Worm (Caenorhabditis elegans) whole organism, dauer: ENCODE measurements around the gene ets-5.

Experiments used
- unc-62 ChIP-seq: sonication (generic microtip); optimal IDR thresholded peaks from 2 replicates; lab custom pipeline; 2017; ENCODE audit warnings: missing biosample characterization, missing genetic modification reagents, missing genetic modification characterization

ets-5 gene

ce11 chrX:5106187-5106694 lies 21.9 kb upstream of the ets-5 start:
- TF ChIP-seq unc-62 (GFP tag; lab: Kevin White, UChicago), result no peak

DNA sequence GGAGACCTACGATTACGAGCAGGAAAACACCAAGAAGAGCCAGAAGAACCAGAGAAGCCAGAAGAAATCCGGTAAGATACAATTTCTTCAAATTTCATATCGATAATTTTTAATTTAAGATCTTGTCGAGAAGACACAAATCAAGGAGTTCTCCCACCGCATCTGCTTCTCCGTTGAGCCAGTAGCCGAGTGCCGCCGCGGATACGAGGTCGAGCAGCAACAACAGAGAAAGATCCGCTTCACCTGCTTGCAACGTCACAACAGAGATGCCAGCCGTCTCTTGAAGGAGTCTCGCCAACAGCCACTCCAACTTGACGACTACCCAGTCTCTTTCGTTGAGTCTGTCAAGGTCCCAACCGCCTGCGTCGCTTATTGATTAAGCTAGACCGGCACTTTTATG lies 21.4 kb upstream of the ets-5 start:
- TF ChIP-seq unc-62 (GFP tag; lab: Kevin White, UChicago), result no peak

DNA sequence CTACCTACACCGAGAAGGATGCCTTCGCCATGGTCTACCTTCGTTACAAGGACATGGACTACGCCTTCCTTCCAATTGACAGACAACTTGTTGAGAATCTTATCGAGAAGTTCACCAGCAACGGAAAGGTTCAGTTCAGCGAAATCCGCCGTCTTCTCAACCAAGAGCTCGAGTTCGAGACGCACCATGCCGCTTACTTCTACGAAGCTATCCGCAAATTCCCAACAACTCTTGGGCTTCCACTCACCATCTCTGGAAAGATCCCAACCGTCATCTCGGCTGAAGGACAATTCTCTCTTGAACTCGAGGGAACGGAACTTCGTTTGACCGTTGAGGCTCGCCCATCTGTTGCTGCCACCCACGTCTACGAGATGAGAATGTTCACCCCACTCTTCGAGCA lies 19.1 kb upstream of the ets-5 start:
- TF ChIP-seq unc-62 (GFP tag; lab: Kevin White, UChicago), result no peak

DNA sequence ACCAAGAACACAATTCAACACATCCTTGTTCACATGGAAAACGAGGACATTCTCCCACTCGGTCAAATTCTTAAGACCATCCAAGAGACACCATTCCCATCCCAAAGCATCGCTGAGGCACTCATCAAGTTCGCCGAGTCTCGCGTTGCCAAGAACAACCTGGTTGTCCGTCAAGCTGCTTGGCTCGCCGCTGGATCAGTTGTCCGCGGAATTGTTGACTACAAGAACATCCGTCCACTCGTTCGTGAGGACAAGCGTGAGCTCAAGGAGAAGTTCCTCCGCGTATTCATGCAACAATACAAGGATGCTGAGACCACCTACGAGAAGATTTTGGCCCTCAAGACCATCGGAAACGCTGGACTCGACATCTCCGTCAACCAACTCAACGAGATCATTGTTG lies 18.0 kb upstream of the ets-5 start:
- no peak for TF ChIP-seq unc-62 (GFP tag; lab: Kevin White, UChicago)

- TF ChIP-seq unc-62 (GFP tag; lab: Kevin White, UChicago), result no peak
Measured at ce11 chrX:5100738-5101379, 16.5 kb upstream of the ets-5 start, which contains the start of gene vit-2. TSS of gene vit-2 (plus strand) at chrX:5101042.

- TF ChIP-seq unc-62 (GFP tag; lab: Kevin White, UChicago), result no peak
Measured at ce11 chrX:5098935-5099334, 14.6 kb upstream of the ets-5 start.

DNA sequence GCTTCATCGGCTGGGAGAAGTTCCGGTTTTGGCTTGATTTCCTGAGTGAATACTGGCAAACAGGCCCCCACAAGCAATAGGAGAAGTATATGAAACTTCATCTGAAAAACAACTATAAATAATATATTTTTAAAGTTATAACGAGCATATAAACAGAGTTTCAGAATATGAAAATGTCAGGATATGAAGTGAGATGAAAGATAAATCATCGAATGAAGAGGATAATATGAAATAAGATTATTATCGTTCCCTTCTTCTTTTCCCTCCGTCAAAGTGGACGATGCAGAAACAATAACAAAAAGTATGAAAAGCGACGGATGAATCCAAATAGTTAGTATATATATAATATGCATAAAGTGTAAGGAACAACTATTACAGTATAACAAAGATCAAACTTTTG lies 12.6 kb upstream of the ets-5 start, which contains the start of gene acn-1:
acn-1 (minus strand) TSS at position 101 of the 400 bp plus-strand sequence.
- TF ChIP-seq unc-62 (GFP tag; lab: Kevin White, UChicago), result no peak

- TF ChIP-seq unc-62 (GFP tag; lab: Kevin White, UChicago), result no peak
Measured at ce11 chrX:5093997-5094396, 9.7 kb upstream of the ets-5 start.

ce11 chrX:5087366-5087891 lies 3.1 kb upstream of the ets-5 start, which contains the start of gene pnk-4:
TSS of gene pnk-4 (plus strand) at chrX:5087841.
- TF ChIP-seq unc-62 (GFP tag; lab: Kevin White, UChicago), result no peak

ce11 chrX:5086212-5086611 lies 1.9 kb upstream of the ets-5 start:
- no peak for TF ChIP-seq unc-62 (GFP tag; lab: Kevin White, UChicago)

ce11 chrX:5085465-5085864 lies 1.1 kb upstream of the ets-5 start:
- no peak for TF ChIP-seq unc-62 (GFP tag; lab: Kevin White, UChicago)

ce11 chrX:5084080-5084479 lies 246 bp downstream of the ets-5 start:
- TF ChIP-seq unc-62 (GFP tag; lab: Kevin White, UChicago), result no peak

DNA sequence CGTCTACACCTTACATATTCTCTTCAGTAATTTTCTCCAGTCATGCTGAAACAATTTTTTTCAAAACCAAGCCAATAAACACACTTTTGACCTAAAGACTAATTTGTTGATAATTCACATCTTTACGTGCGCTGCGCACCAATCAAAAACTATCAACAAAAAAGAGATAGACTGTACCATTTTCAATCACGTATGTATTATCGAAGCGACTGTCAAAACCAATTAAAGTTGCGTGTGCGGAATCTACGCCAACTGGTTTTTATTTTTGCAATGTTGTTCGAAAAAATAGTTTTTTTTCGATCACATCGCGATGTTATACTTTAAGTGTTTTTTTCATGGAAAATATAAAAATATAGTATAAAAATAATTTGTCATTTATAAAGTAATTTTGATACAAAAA lies 5.0 kb downstream of the ets-5 start:
- TF ChIP-seq unc-62 (GFP tag; lab: Kevin White, UChicago), result no peak

DNA sequence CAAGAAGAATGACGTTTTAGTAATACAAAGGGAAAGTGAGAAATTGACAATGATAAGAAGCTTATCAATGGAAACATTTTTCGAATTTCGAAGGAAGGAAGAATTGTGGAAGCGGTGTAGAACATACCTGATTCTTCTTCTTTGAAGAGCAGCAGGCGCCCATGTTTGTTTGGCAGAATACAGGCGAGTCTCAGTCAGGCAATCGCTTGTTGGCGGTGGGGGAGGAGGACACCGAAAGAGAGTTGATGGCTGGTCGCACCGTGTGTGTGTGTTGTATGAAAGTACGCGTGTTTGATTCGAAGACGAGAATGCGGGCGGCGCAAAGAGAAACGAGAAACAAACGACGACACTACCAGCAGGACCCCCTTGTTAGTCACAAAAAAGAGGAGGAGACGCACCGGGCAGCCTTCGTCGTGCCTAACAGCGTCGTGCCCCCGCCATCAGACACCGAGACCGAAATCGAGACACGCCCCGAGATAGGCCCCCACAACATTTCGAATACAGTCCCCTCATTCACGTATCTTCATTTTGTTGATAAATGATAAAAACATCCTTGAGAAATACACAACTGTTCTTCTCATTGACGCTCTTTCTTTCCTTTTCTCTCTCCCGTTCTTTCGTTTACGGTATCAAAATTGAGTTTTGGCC lies 6.5 kb downstream of the ets-5 start, which contains the start of gene cal-5:
cal-5 (minus strand) TSS at position 266 of the 648 bp plus-strand sequence.
- no peak for TF ChIP-seq unc-62 (GFP tag; lab: Kevin White, UChicago)

DNA sequence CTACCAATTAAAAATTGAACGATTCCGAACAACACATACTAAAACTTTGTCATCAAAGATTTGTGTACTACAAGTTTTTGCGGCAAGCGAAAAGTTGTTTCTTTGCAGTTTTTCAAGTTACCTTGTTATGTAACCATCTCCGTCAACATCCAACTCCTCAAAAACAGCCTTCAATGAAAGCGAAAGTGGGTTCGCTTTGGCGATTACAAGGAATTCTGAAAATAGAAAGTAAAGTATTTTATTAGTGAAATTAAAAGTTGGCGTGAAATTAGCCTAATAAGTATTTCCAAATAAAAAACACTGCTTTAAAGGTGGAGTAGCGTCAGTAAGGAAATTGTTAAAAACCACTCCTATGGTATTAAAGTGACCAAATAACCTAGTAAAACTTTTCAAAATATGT lies 8.8 kb downstream of the ets-5 start:
- TF ChIP-seq unc-62 (GFP tag; lab: Kevin White, UChicago), result no peak

DNA sequence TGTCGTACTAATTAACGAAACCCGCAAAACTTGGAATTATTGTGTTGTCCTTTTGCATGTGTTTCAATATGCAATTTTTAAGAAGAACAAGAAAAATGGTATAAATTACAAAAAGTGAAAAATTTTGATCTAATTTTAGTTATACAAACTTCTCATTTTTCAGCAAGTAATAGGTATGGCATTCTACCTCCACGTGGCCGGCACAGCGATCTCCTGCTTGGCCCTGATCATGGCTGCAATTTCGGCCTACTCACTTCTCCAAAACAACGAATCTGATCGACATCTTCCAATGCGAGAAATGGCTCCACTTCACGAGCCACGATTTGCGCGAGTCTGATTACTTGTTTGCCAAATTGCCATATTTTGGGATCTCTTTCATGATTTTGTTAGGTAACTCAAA lies 10.4 kb downstream of the ets-5 start:
- TF ChIP-seq unc-62 (GFP tag; lab: Kevin White, UChicago), result no peak
